Fruit fly (Drosophila melanogaster): ENCODE measurements around the gene shtd.

- TF ChIP-seq lola (GFP tag; optimal IDR thresholded peaks at IDR 0.05) (no peak), sage (GFP tag; optimal IDR thresholded peaks at IDR 0.05) (no peak), fru (GFP tag; optimal IDR thresholded peaks at IDR 0.05) (no peak), Sp1 (GFP tag; optimal IDR thresholded peaks at IDR 0.05) (no peak), Hnf4 (GFP tag; optimal IDR thresholded peaks at IDR 0.05) (no peak), Myc (optimal IDR thresholded peaks at IDR 0.05) (no peak), h (GFP tag; optimal IDR thresholded peaks at IDR 0.05) (no peak), GATAd (GFP tag; optimal IDR thresholded peaks at IDR 0.05) (no peak), usp (GFP tag; optimal IDR thresholded peaks at IDR 0.05) (no peak), rgr (GFP tag; optimal IDR thresholded peaks at IDR 0.05) (no peak), Dfd (GFP tag; optimal IDR thresholded peaks at IDR 0.05) (no peak), OdsH (GFP tag; optimal IDR thresholded peaks at IDR 0.05) (no peak)
Measured at dm6 chrX:15471904-15472303, 9.7 kb upstream of the shtd start, which contains the start of the genes Grip128 and Alg14.

Measured in whole organism, wandering third instar larva.